Fruit fly (Drosophila melanogaster) whole organism, wandering third instar larva: Measurements from ENCODE around the gene Ugt303B1.
A peak's percentile ranks its signal among the peaks of the same experiment; 100 is the strongest.

Source experiments
- Abd-B ChIP-seq: fragments of >200 bp; optimal IDR thresholded peaks from 2 replicates; lab custom pipeline; 2017; ENCODE audit warnings: missing biosample characterization, missing genetic modification characterization
- CG32264 ChIP-seq: fragments of 200-800 bp; sonication (Bioruptor generic); optimal IDR thresholded peaks from 2 replicates; lab custom pipeline; 2016; ENCODE audit warnings: missing biosample characterization, missing genetic modification characterization
- CG9705 ChIP-seq: fragments of 200-800 bp; sonication (Bioruptor generic); optimal IDR thresholded peaks from 2 replicates; lab custom pipeline; 2018; ENCODE audit warnings: missing biosample characterization, mild to moderate bottlenecking, missing genetic modification characterization
- CrebA ChIP-seq: fragments of 200-800 bp; sonication (Bioruptor generic); optimal IDR thresholded peaks from 2 replicates; lab custom pipeline; 2016; ENCODE audit warnings: missing biosample characterization, mild to moderate bottlenecking, missing genetic modification characterization, borderline replicate concordance
- Dfd ChIP-seq: fragments of >200 bp; optimal IDR thresholded peaks from 2 replicates; lab custom pipeline; 2017; ENCODE audit warnings: missing biosample characterization, missing genetic modification characterization
- HLH106 ChIP-seq: fragments of 200-800 bp; optimal IDR thresholded peaks from 3 replicates; lab custom pipeline; 2019; ENCODE audit warnings: missing biosample characterization, mild to moderate bottlenecking, missing genetic modification characterization, moderate library complexity
- Hnf4 ChIP-seq: fragments of 200-800 bp; sonication (Bioruptor generic); optimal IDR thresholded peaks from 2 replicates; lab custom pipeline; 2016; ENCODE audit warnings: missing biosample characterization, mild to moderate bottlenecking, missing genetic modification characterization
- Hr78 ChIP-seq: fragments of >200 bp; optimal IDR thresholded peaks from 2 replicates; lab custom pipeline; 2017; ENCODE audit warnings: missing biosample characterization, missing genetic modification characterization
- Hr83 ChIP-seq: fragments of 200-300 bp; sonication (Bioruptor generic); optimal IDR thresholded peaks from 2 replicates; lab custom pipeline; 2016; ENCODE audit warnings: missing biosample characterization, mild to moderate bottlenecking, missing genetic modification characterization, moderate library complexity; ENCODE audit not compliant: poor library complexity, severe bottlenecking
- Mio ChIP-seq: sonication (Bioruptor generic); optimal IDR thresholded peaks from 2 replicates; lab custom pipeline; 2016; ENCODE audit warnings: missing biosample characterization, missing genetic modification characterization
- Myc ChIP-seq: fragments of >200 bp; optimal IDR thresholded peaks from 2 replicates; lab custom pipeline; 2017
- N ChIP-seq: fragments of >200 bp; optimal IDR thresholded peaks from 2 replicates; lab custom pipeline; 2018; ENCODE audit warnings: missing biosample characterization, missing external identifiers, missing genetic modification characterization
- OdsH ChIP-seq: fragments of 200-800 bp; sonication (Bioruptor generic); optimal IDR thresholded peaks from 2 replicates; lab custom pipeline; 2016; ENCODE audit warnings: missing biosample characterization, mild to moderate bottlenecking, missing genetic modification characterization
- Rel ChIP-seq, 2 experiments: fragments of 200-800 bp; sonication (Bioruptor generic) in 1 of 2; optimal IDR thresholded peaks; 2 replicates in 1 of 2; 3 replicates in 1 of 2; lab custom pipeline; 2016 to 2019; ENCODE audit warnings: mild to moderate bottlenecking in 2 of 2, missing biosample characterization in 2 of 2, missing genetic modification characterization in 2 of 2, moderate library complexity in 1 of 2
- Sp1 ChIP-seq: fragments of 200-800 bp; sonication (Bioruptor generic); optimal IDR thresholded peaks from 3 replicates; lab custom pipeline; 2019; ENCODE audit warnings: missing biosample characterization, mild to moderate bottlenecking, missing genetic modification characterization, moderate library complexity
- Vsx2 ChIP-seq: fragments of 200-300, 225-300 bp; sonication (Bioruptor generic); optimal IDR thresholded peaks from 2 replicates; lab custom pipeline; 2018; ENCODE audit warnings: missing biosample characterization, missing genetic modification characterization; ENCODE audit not compliant: partially characterized antibody
- brk ChIP-seq: fragments of 200-800 bp; sonication (Bioruptor generic); optimal IDR thresholded peaks from 2 replicates; lab custom pipeline; 2016; ENCODE audit warnings: missing biosample characterization, mild to moderate bottlenecking, missing genetic modification characterization
- dl ChIP-seq, 2 experiments: fragments of 175-275, 200-275 bp in 1 of 2; fragments of 200-275 bp in 1 of 2; sonication (Bioruptor generic); optimal IDR thresholded peaks; lab custom pipeline; 2018; ENCODE audit warnings: mild to moderate bottlenecking in 2 of 2, missing biosample characterization in 2 of 2, missing genetic modification characterization in 2 of 2, moderate library complexity in 2 of 2; ENCODE audit not compliant: partially characterized antibody in 2 of 2, insufficient read depth in 1 of 2
- dmrt93B ChIP-seq: fragments of 200-800 bp; sonication (Bioruptor generic); optimal IDR thresholded peaks from 2 replicates; lab custom pipeline; 2018; ENCODE audit warnings: missing biosample characterization, mild to moderate bottlenecking, missing genetic modification characterization
- dsf ChIP-seq: sonication (Bioruptor generic); optimal IDR thresholded peaks from 2 replicates; lab custom pipeline; 2016; ENCODE audit warnings: missing biosample characterization, missing genetic modification characterization, borderline replicate concordance
- ey ChIP-seq: fragments of 200-800 bp; sonication (Bioruptor generic); optimal IDR thresholded peaks from 2 replicates; lab custom pipeline; 2016; ENCODE audit warnings: missing biosample characterization, missing genetic modification characterization
- foxo ChIP-seq, 2 experiments: fragments of 200-800 bp; sonication (Bioruptor generic); optimal IDR thresholded peaks; 2 replicates in 1 of 2; 3 replicates in 1 of 2; lab custom pipeline; 2016 to 2017; ENCODE audit warnings: missing biosample characterization in 2 of 2, missing genetic modification characterization in 2 of 2
- fru ChIP-seq: fragments of 200-800 bp; sonication (Bioruptor generic); optimal IDR thresholded peaks from 3 replicates; lab custom pipeline; 2016; ENCODE audit warnings: missing biosample characterization, mild to moderate bottlenecking, missing genetic modification characterization
- h ChIP-seq: fragments of 200-800 bp; sonication (Bioruptor generic); optimal IDR thresholded peaks from 3 replicates; lab custom pipeline; 2016; ENCODE audit warnings: missing biosample characterization, mild to moderate bottlenecking, missing genetic modification characterization
- jim ChIP-seq: fragments of 175-275, 200-325 bp; sonication (Bioruptor generic); optimal IDR thresholded peaks from 2 replicates; lab custom pipeline; 2016; ENCODE audit warnings: missing biosample characterization, mild to moderate bottlenecking, missing genetic modification characterization
- lola ChIP-seq: fragments of >200 bp; optimal IDR thresholded peaks from 2 replicates; lab custom pipeline; 2017; ENCODE audit warnings: missing biosample characterization, missing genetic modification characterization
- pan ChIP-seq: fragments of >200 bp; optimal IDR thresholded peaks from 2 replicates; lab custom pipeline; 2017
- psq ChIP-seq: fragments of 200-800 bp; sonication (Bioruptor generic); optimal IDR thresholded peaks from 3 replicates; lab custom pipeline; 2017; ENCODE audit warnings: missing biosample characterization, mild to moderate bottlenecking, missing genetic modification characterization, moderate library complexity
- rgr ChIP-seq: fragments of 200-800 bp; sonication (Bioruptor generic); optimal IDR thresholded peaks from 3 replicates; lab custom pipeline; 2016; ENCODE audit warnings: missing biosample characterization, mild to moderate bottlenecking, missing genetic modification characterization
- sage ChIP-seq: fragments of 200-800 bp; sonication (Bioruptor generic); optimal IDR thresholded peaks from 2 replicates; lab custom pipeline; 2016; ENCODE audit warnings: missing biosample characterization, mild to moderate bottlenecking, missing genetic modification characterization
- sv ChIP-seq: fragments of 200-800 bp; sonication (Bioruptor generic); optimal IDR thresholded peaks from 3 replicates; lab custom pipeline; 2016; ENCODE audit warnings: missing biosample characterization, missing genetic modification characterization
- tai ChIP-seq: sonication (Bioruptor generic); optimal IDR thresholded peaks from 2 replicates; lab custom pipeline; 2016; ENCODE audit warnings: missing biosample characterization, missing genetic modification characterization
- usp ChIP-seq: fragments of >200 bp; optimal IDR thresholded peaks from 2 replicates; lab custom pipeline; 2017; ENCODE audit warnings: missing biosample characterization, missing genetic modification characterization
- woc ChIP-seq: sonication (Bioruptor generic); optimal IDR thresholded peaks from 2 replicates; lab custom pipeline; 2016; ENCODE audit warnings: missing biosample characterization, mild to moderate bottlenecking, missing genetic modification characterization

The Ugt303B1 gene

dm6 chr3R:23522296-23522695 is 14.2 kb downstream of the Ugt303B1 start:
- no peak for TF ChIP-seq Hr78 (GFP tag; lab: Kevin White, UChicago)
- TF ChIP-seq rgr (GFP tag; lab: Kevin White, UChicago): no peak
- TF ChIP-seq Hr83 (GFP tag; lab: Kevin White, UChicago): no peak
- TF ChIP-seq Mio: no peak
- TF ChIP-seq woc (GFP tag; lab: Kevin White, UChicago): no peak
- no peak for TF ChIP-seq fru

- TF ChIP-seq Mio: no peak
- no peak for TF ChIP-seq sv (GFP tag; lab: Kevin White, UChicago)
- no peak for TF ChIP-seq tai (GFP tag; lab: Kevin White, UChicago)
- TF ChIP-seq Hnf4 (GFP tag; lab: Kevin White, UChicago): no peak
- no peak for TF ChIP-seq CG9705
- no peak for TF ChIP-seq Rel (GFP tag; optimal IDR thresholded peaks at IDR 0.05; lab: Kevin White, UChicago)
- TF ChIP-seq Rel (tag; optimal IDR thresholded peaks at IDR 0.05; lab: Kevin White, UChicago): no peak
- TF ChIP-seq ey (GFP tag; lab: Kevin White, UChicago): no peak
- no peak for TF ChIP-seq woc (GFP tag; lab: Kevin White, UChicago)
- TF ChIP-seq Vsx2 (GFP tag; lab: Kevin White, UChicago): no peak
- TF ChIP-seq dsf: no peak
- no peak for TF ChIP-seq OdsH (GFP tag; lab: Kevin White, UChicago)
- TF ChIP-seq, all 38 proteins: peak for 0
Measured at dm6 chr3R:23521483-23521882, 15.0 kb downstream of the Ugt303B1 start, which contains the start of gene CG10177. Gene CG10177 (minus strand): TSS chr3R:23521583.

dm6 chr3R:23519395-23520101 is 17.0 kb downstream of the Ugt303B1 start, which contains the start of gene Irk2:
Gene Irk2 (minus strand): TSS chr3R:23519445.
- TF ChIP-seq Myc (lab: Kevin White, UChicago) (no peak), HLH106 (tag; lab: Kevin White, UChicago) (no peak), pan (lab: Kevin White, UChicago) (no peak), Abd-B (no peak)

- TF ChIP-seq N (GFP tag; lab: Kevin White, UChicago) (no peak), fru (peak; percentile 63)
Measured at dm6 chr3R:23511356-23511755, 25.2 kb downstream of the Ugt303B1 start.

dm6 chr3R:23509408-23509940 is 27.0 kb downstream of the Ugt303B1 start:
- TF ChIP-seq dmrt93B (GFP tag; lab: Kevin White, UChicago) (no peak), Sp1 (no peak), CG9705 (no peak), h (no peak), Hnf4 (GFP tag; lab: Kevin White, UChicago) (no peak), N (GFP tag; lab: Kevin White, UChicago) (no peak), pan (lab: Kevin White, UChicago) (no peak), Hr83 (GFP tag; lab: Kevin White, UChicago) (no peak), lola (GFP tag; lab: Kevin White, UChicago) (no peak), brk (GFP tag; lab: Kevin White, UChicago) (no peak), dl (GFP tag; optimal IDR thresholded peaks at IDR 0.05; lab: Kevin White, UChicago; ENCODE audit: insufficient read depth in 1 of 2, partially characterized antibody in 2 of 2) (no peak), CG32264 (GFP tag; lab: Kevin White, UChicago) (no peak)
- TF ChIP-seq, all 38 proteins: peak for 0

- no peak for TF ChIP-seq N (GFP tag; lab: Kevin White, UChicago)
- peak; percentile 82 for TF ChIP-seq Sp1
- peak; percentile 56 for TF ChIP-seq dmrt93B (GFP tag; lab: Kevin White, UChicago)
- peak in 1 of 2 experiments; percentile 57 for TF ChIP-seq foxo (GFP tag; optimal IDR thresholded peaks at IDR 0.05; lab: Kevin White, UChicago)
- TF ChIP-seq HLH106 (tag; lab: Kevin White, UChicago): peak; percentile 72
- TF ChIP-seq Rel (GFP tag; optimal IDR thresholded peaks at IDR 0.05; lab: Kevin White, UChicago): no peak
- TF ChIP-seq Rel (tag; optimal IDR thresholded peaks at IDR 0.05; lab: Kevin White, UChicago): no peak
- peak; percentile 85 for TF ChIP-seq psq (GFP tag; lab: Kevin White, UChicago)
- no peak for TF ChIP-seq Mio
- peak; percentile 74 for TF ChIP-seq brk (GFP tag; lab: Kevin White, UChicago)
- no peak for TF ChIP-seq Vsx2 (GFP tag; lab: Kevin White, UChicago)
- no peak for TF ChIP-seq tai (GFP tag; lab: Kevin White, UChicago)
- peak; percentile 74 for TF ChIP-seq fru
- TF ChIP-seq Dfd (GFP tag; lab: Kevin White, UChicago): no peak
- peak; percentile 35 for TF ChIP-seq woc (GFP tag; lab: Kevin White, UChicago)
- peak; percentile 73 for TF ChIP-seq OdsH (GFP tag; lab: Kevin White, UChicago)
- TF ChIP-seq pan (lab: Kevin White, UChicago): no peak
- no peak for TF ChIP-seq usp (GFP tag; lab: Kevin White, UChicago)
- peak; percentile 15 for TF ChIP-seq ey (GFP tag; lab: Kevin White, UChicago)
- TF ChIP-seq dl (GFP tag; optimal IDR thresholded peaks at IDR 0.05; lab: Kevin White, UChicago; ENCODE audit: insufficient read depth in 1 of 2, partially characterized antibody in 2 of 2): no peak
- peak; percentile 40 for TF ChIP-seq sage
- peak; percentile 24 for TF ChIP-seq Hnf4 (GFP tag; lab: Kevin White, UChicago)
- TF ChIP-seq CrebA (GFP tag; lab: Kevin White, UChicago): no peak
- TF ChIP-seq jim (GFP tag; lab: Kevin White, UChicago): no peak
- peak; percentile 70 for TF ChIP-seq h
- peak; percentile 74 for TF ChIP-seq rgr (GFP tag; lab: Kevin White, UChicago)
Measured at dm6 chr3R:23508304-23508703, 28.2 kb downstream of the Ugt303B1 start.
